Worm (Caenorhabditis elegans) whole organism, L1 larva: Measurements from ENCODE around the gene B0035.21.
A peak's percentile ranks its signal among the peaks of the same experiment; 100 is the strongest.

Experiments
- C34B4.2 ChIP-seq: sonication (generic microtip); optimal IDR thresholded peaks from 2 replicates; lab custom pipeline; 2017; ENCODE audit warnings: mild to moderate bottlenecking, missing genetic modification characterization, missing compliant biosample characterization
- F16B12.6 ChIP-seq: fragments of 150-350 bp; optimal IDR thresholded peaks from 2 replicates; lab custom pipeline; 2014; ENCODE audit warnings: missing biosample characterization, missing genetic modification characterization
- Y116A8C.19 ChIP-seq: sonication (generic microtip); optimal IDR thresholded peaks from 2 replicates; lab custom pipeline; 2016; ENCODE audit warnings: missing compliant biosample characterization, missing genetic modification characterization, borderline replicate concordance
- aha-1 ChIP-seq: fragments of 150-350 bp; optimal IDR thresholded peaks from 2 replicates; lab custom pipeline; 2014; ENCODE audit warnings: missing biosample characterization, missing genetic modification characterization
- alr-1 ChIP-seq: fragments of 200-800 bp; sonication (Bioruptor generic); optimal IDR thresholded peaks from 2 replicates; lab custom pipeline; 2018; ENCODE audit warnings: borderline replicate concordance, mild to moderate bottlenecking, missing genetic modification characterization, missing compliant biosample characterization
- aly-2 ChIP-seq: fragments of 150-350 bp; optimal IDR thresholded peaks from 2 replicates; lab custom pipeline; 2014; ENCODE audit warnings: missing biosample characterization, missing genetic modification characterization
- ceh-63 ChIP-seq: fragments of 200-800 bp; sonication (Bioruptor generic); optimal IDR thresholded peaks from 2 replicates; lab custom pipeline; 2018; ENCODE audit warnings: mild to moderate bottlenecking, missing genetic modification characterization, missing compliant biosample characterization
- ceh-8 ChIP-seq: fragments of 200-800 bp; sonication (Bioruptor generic); optimal IDR thresholded peaks from 2 replicates; lab custom pipeline; 2018; ENCODE audit warnings: mild to moderate bottlenecking, missing genetic modification characterization, moderate library complexity, missing compliant biosample characterization
- ceh-82 ChIP-seq, 3 experiments: fragments of 150-350 bp in 1 of 3; sonication (generic microtip) in 2 of 3; optimal IDR thresholded peaks; 2 replicates each; lab custom pipeline; 2014 to 2017; ENCODE audit warnings: missing biosample characterization in 3 of 3, missing genetic modification characterization in 3 of 3
- ceh-90 ChIP-seq: sonication (generic microtip); optimal IDR thresholded peaks from 2 replicates; lab custom pipeline; 2016; ENCODE audit warnings: missing genetic modification characterization, missing compliant biosample characterization
- ces-1 ChIP-seq: fragments of 150-350 bp; optimal IDR thresholded peaks from 2 replicates; lab custom pipeline; 2014; ENCODE audit warnings: missing biosample characterization, missing genetic modification reagents, missing genetic modification characterization
- dsc-1 ChIP-seq: sonication (generic microtip); optimal IDR thresholded peaks from 2 replicates; lab custom pipeline; 2016; ENCODE audit warnings: mild to moderate bottlenecking, missing genetic modification characterization, missing compliant biosample characterization
- efl-1 ChIP-seq, 4 experiments: fragments of 150-350 bp; optimal IDR thresholded peaks in 3 of 4; peaks in 1 of 4; 1 replicate in 1 of 4; 2 replicates in 3 of 4; lab custom pipeline; 2014; ENCODE audit warnings: missing biosample characterization in 2 of 4, missing genetic modification characterization in 2 of 4, missing genetic modification reagents in 2 of 4
- efl-3 ChIP-seq: fragments of 200-800 bp; sonication (Bioruptor generic); optimal IDR thresholded peaks from 2 replicates; lab custom pipeline; 2018; ENCODE audit warnings: mild to moderate bottlenecking, missing genetic modification characterization, missing compliant biosample characterization
- egl-13 ChIP-seq: sonication (generic microtip); optimal IDR thresholded peaks from 2 replicates; lab custom pipeline; 2016; ENCODE audit warnings: missing genotype, missing genetic modification reagents, missing genetic modification characterization, missing compliant biosample characterization
- egl-27 ChIP-seq, 2 experiments: fragments of 150-350 bp in 1 of 2; sonication (generic microtip); optimal IDR thresholded peaks; 3 replicates each; lab custom pipeline; 2017 to 2018; ENCODE audit warnings: missing biosample characterization in 2 of 2, missing genetic modification characterization in 2 of 2, missing genetic modification reagents in 2 of 2
- elt-2 ChIP-seq: sonication (generic microtip); optimal IDR thresholded peaks from 2 replicates; lab custom pipeline; 2016; ENCODE audit warnings: missing genetic modification characterization, mild to moderate bottlenecking, inconsistent platforms, missing compliant biosample characterization, missing genetic modification reagents
- elt-3 ChIP-seq, 6 experiments: fragments of 150-350 bp in 1 of 6; sonication (generic microtip); optimal IDR thresholded peaks; 2 replicates each; lab custom pipeline; 2017 to 2018; ENCODE audit warnings: missing biosample characterization in 6 of 6, missing genetic modification characterization in 6 of 6, inconsistent platforms in 1 of 6
- ets-5 ChIP-seq: fragments of 200-800 bp; sonication (Bioruptor generic); IDR thresholded peaks from 2 replicates; pipeline ENCODE4 v1.3.6; 2022; ENCODE audit warnings: missing genetic modification characterization, missing compliant biosample characterization
- grh-1 ChIP-seq: fragments of 200-800 bp; sonication (Bioruptor generic); IDR thresholded peaks from 2 replicates; pipeline ENCODE4 v1.3.6; 2022; ENCODE audit warnings: missing genetic modification reagents, missing genetic modification characterization, missing compliant biosample characterization
- hlh-4 ChIP-seq: sonication (generic microtip); optimal IDR thresholded peaks from 2 replicates; lab custom pipeline; 2016; ENCODE audit warnings: mild to moderate bottlenecking, missing genetic modification characterization, missing compliant biosample characterization
- hpl-2 ChIP-seq: fragments of 150-350 bp; optimal IDR thresholded peaks from 2 replicates; lab custom pipeline; 2014; ENCODE audit warnings: missing biosample characterization, missing genetic modification reagents, missing genetic modification characterization
- irx-1 ChIP-seq: sonication (generic microtip); optimal IDR thresholded peaks from 2 replicates; lab custom pipeline; 2016; ENCODE audit warnings: missing genetic modification characterization, missing compliant biosample characterization
- isw-1 ChIP-seq: fragments of 200-800 bp; sonication (Bioruptor generic); IDR thresholded peaks from 2 replicates; pipeline ENCODE4 v1.3.6; 2022; ENCODE audit warnings: missing genetic modification characterization, missing compliant biosample characterization
- lin-15B ChIP-seq: fragments of 150-350 bp; sonication (generic microtip); optimal IDR thresholded peaks from 3 replicates; lab custom pipeline; 2014; ENCODE audit warnings: missing biosample characterization, missing genetic modification characterization
- lin-39 ChIP-seq: fragments of 150-350 bp; optimal IDR thresholded peaks from 2 replicates; lab custom pipeline; 2014; ENCODE audit warnings: missing biosample characterization, missing genetic modification reagents, missing genetic modification characterization
- mab-9 ChIP-seq: fragments of 200-800 bp; sonication (Bioruptor generic); IDR thresholded peaks from 2 replicates; pipeline ENCODE4 v1.3.6; 2022; ENCODE audit warnings: missing genetic modification reagents, missing genetic modification characterization, missing compliant biosample characterization
- mef-2 ChIP-seq: fragments of 150-350 bp; optimal IDR thresholded peaks from 2 replicates; lab custom pipeline; 2014; ENCODE audit warnings: missing biosample characterization, missing genetic modification characterization
- mep-1 ChIP-seq: fragments of 150-350 bp; optimal IDR thresholded peaks from 2 replicates; lab custom pipeline; 2014; ENCODE audit warnings: missing biosample characterization, missing genetic modification characterization
- nhr-11 ChIP-seq: fragments of 150-350 bp; optimal IDR thresholded peaks from 2 replicates; lab custom pipeline; 2014; ENCODE audit warnings: missing biosample characterization, missing genetic modification characterization
- nhr-19 ChIP-seq: fragments of 200-800 bp; sonication (Bioruptor generic); conservative IDR thresholded peaks from 2 replicates; pipeline ENCODE4 v1.3.6; 2022; ENCODE audit warnings: missing genetic modification characterization, missing compliant biosample characterization
- nhr-20 ChIP-seq: sonication (generic microtip); optimal IDR thresholded peaks from 2 replicates; lab custom pipeline; 2016; ENCODE audit warnings: mild to moderate bottlenecking, missing genetic modification characterization, missing compliant biosample characterization
- nhr-71 ChIP-seq: sonication (generic microtip); optimal IDR thresholded peaks from 2 replicates; lab custom pipeline; 2016; ENCODE audit warnings: mild to moderate bottlenecking, missing genetic modification characterization, moderate library complexity, missing compliant biosample characterization
- nhr-77 ChIP-seq: fragments of 150-350 bp; optimal IDR thresholded peaks from 2 replicates; lab custom pipeline; 2014; ENCODE audit warnings: missing biosample characterization, missing genetic modification characterization
- nhr-84 ChIP-seq: sonication (generic microtip); optimal IDR thresholded peaks from 2 replicates; lab custom pipeline; 2017; ENCODE audit warnings: missing biosample characterization, missing genetic modification characterization
- nhr-85 ChIP-seq: sonication (generic microtip); peaks from one replicate; lab custom pipeline; 2016; ENCODE audit warnings: missing genetic modification characterization, inconsistent platforms, missing compliant biosample characterization
- nhr-90 ChIP-seq: sonication (generic microtip); optimal IDR thresholded peaks from 2 replicates; lab custom pipeline; 2016; ENCODE audit warnings: mild to moderate bottlenecking, missing genetic modification characterization, missing compliant biosample characterization; ENCODE audit not compliant: poor library complexity
- pag-3 ChIP-seq: sonication (generic microtip); optimal IDR thresholded peaks from 2 replicates; lab custom pipeline; 2017; ENCODE audit warnings: missing genetic modification characterization, mild to moderate bottlenecking, missing compliant biosample characterization, antibody characterized with exemption, borderline replicate concordance; ENCODE audit not compliant: insufficient read depth
- pax-3 ChIP-seq: fragments of 200-800 bp; sonication (Bioruptor generic); optimal IDR thresholded peaks from 2 replicates; lab custom pipeline; 2018; ENCODE audit warnings: mild to moderate bottlenecking, missing genetic modification characterization, moderate library complexity, missing compliant biosample characterization
- skn-1 ChIP-seq: fragments of 150-350 bp; optimal IDR thresholded peaks from 2 replicates; lab custom pipeline; 2014; ENCODE audit warnings: missing biosample characterization, missing genetic modification characterization
- snu-23 ChIP-seq: sonication (generic microtip); optimal IDR thresholded peaks from 2 replicates; lab custom pipeline; 2016; ENCODE audit warnings: missing genetic modification characterization, missing compliant biosample characterization
- sox-4 ChIP-seq: sonication (generic microtip); optimal IDR thresholded peaks from 2 replicates; lab custom pipeline; 2016; ENCODE audit warnings: missing genetic modification characterization, missing compliant biosample characterization
- sptf-1 ChIP-seq: fragments of 150-350 bp; optimal IDR thresholded peaks from 2 replicates; lab custom pipeline; 2014; ENCODE audit warnings: missing biosample characterization, missing genetic modification characterization
- tlp-1 ChIP-seq: fragments of 150-350 bp; optimal IDR thresholded peaks from 2 replicates; lab custom pipeline; 2014; ENCODE audit warnings: missing biosample characterization, missing genetic modification characterization
- unc-130 ChIP-seq: fragments of 150-350 bp; optimal IDR thresholded peaks from 2 replicates; lab custom pipeline; 2017; ENCODE audit warnings: missing biosample characterization, missing genetic modification characterization, inconsistent platforms
- unc-86 ChIP-seq: sonication (generic microtip); optimal IDR thresholded peaks from 2 replicates; lab custom pipeline; 2016; ENCODE audit warnings: missing genetic modification characterization, missing compliant biosample characterization
- unc-98 ChIP-seq: fragments of 200-800 bp; sonication (Bioruptor generic); IDR thresholded peaks from 2 replicates; pipeline ENCODE4 v1.3.6; 2022; ENCODE audit warnings: missing genetic modification characterization, missing compliant biosample characterization
- xbp-1 ChIP-seq: sonication (generic microtip); optimal IDR thresholded peaks from 2 replicates; lab custom pipeline; 2016; ENCODE audit warnings: missing genetic modification characterization, missing compliant biosample characterization
- ztf-11 ChIP-seq, 2 experiments: sonication (generic microtip); optimal IDR thresholded peaks; 2 replicates each; lab custom pipeline; 2016 to 2017; ENCODE audit warnings: missing genetic modification characterization in 2 of 2, missing biosample characterization in 1 of 2, missing compliant biosample characterization in 1 of 2
- ztf-4 ChIP-seq: fragments of 150-350 bp; optimal IDR thresholded peaks from 2 replicates; lab custom pipeline; 2014; ENCODE audit warnings: missing biosample characterization, missing genetic modification characterization

Gene B0035.21

ce11 chrIV:11298154-11299086, 28.6 kb upstream of the B0035.21 start, which contains the start of the genes B0035.15 and dnj-1:
Gene B0035.15 (minus strand): TSS chrIV:11298252.
Gene dnj-1 (plus strand): TSS chrIV:11299036.
- TF ChIP-seq snu-23 (GFP tag; lab: Kevin White, UChicago) (peak; percentile 30), F16B12.6 (tag; lab: Kevin White, UChicago) (no peak), ztf-11 (tag; optimal IDR thresholded peaks at IDR 0.05; lab: Kevin White, UChicago) (no peak), skn-1 (tag; lab: Kevin White, UChicago) (no peak), efl-1 (optimal IDR thresholded peaks at IDR 0.05; lab: Kevin White, UChicago) (peak; percentile 17 to 30), efl-1 (GFP tag; optimal IDR thresholded peaks at IDR 0.05 in 1 of 2; lab: Kevin White, UChicago) (peak; percentile 35 to 47), nhr-77 (no peak), unc-98 (GFP tag; lab: Robert Waterston, UW) (no peak), ceh-8 (no peak), egl-27 (tag; optimal IDR thresholded peaks at IDR 0.05; lab: Kevin White, UChicago) (no peak), ceh-82 (tag; optimal IDR thresholded peaks at IDR 0.05; lab: Kevin White, UChicago) (peak in 2 of 3 experiments; percentile 19 to 39), hpl-2 (GFP tag; lab: Kevin White, UChicago) (no peak), nhr-71 (tag; lab: Kevin White, UChicago) (peak; percentile 50), nhr-90 (tag; lab: Kevin White, UChicago) (peak; percentile 17), ces-1 (no peak), ztf-4 (no peak), dsc-1 (peak; percentile 60), mef-2 (no peak), aly-2 (tag; lab: Kevin White, UChicago) (no peak), alr-1 (tag; lab: Kevin White, UChicago) (no peak), efl-3 (GFP tag; lab: Kevin White, UChicago) (no peak), irx-1 (tag; lab: Kevin White, UChicago) (no peak), elt-3 (tag; optimal IDR thresholded peaks at IDR 0.05; lab: Kevin White, UChicago) (no peak), aha-1 (tag; lab: Kevin White, UChicago) (no peak), unc-130 (tag; lab: Kevin White, UChicago) (peak; percentile 16), nhr-19 (GFP tag; lab: Robert Waterston, UW) (no peak), lin-39 (tag; lab: Kevin White, UChicago) (no peak), tlp-1 (tag; lab: Kevin White, UChicago) (no peak), mab-9 (GFP tag; lab: Robert Waterston, UW) (no peak), sox-4 (tag; lab: Kevin White, UChicago) (no peak), ceh-63 (GFP tag; lab: Kevin White, UChicago) (no peak), grh-1 (GFP tag; lab: Robert Waterston, UW) (no peak), unc-86 (tag; lab: Kevin White, UChicago) (no peak), elt-2 (tag; lab: Kevin White, UChicago) (no peak), ets-5 (no peak), nhr-85 (tag; lab: Kevin White, UChicago) (no peak), nhr-11 (tag; lab: Kevin White, UChicago) (no peak), hlh-4 (tag; lab: Kevin White, UChicago) (no peak), lin-15B (tag; lab: Kevin White, UChicago) (peak; percentile 26), nhr-84 (tag; lab: Kevin White, UChicago) (no peak), pag-3 (no peak), nhr-20 (tag; lab: Kevin White, UChicago) (no peak), C34B4.2 (tag; lab: Kevin White, UChicago) (no peak), Y116A8C.19 (tag; lab: Kevin White, UChicago) (no peak), egl-13 (tag; lab: Kevin White, UChicago) (no peak), xbp-1 (tag; lab: Kevin White, UChicago) (peak; percentile 61), mep-1 (tag; lab: Kevin White, UChicago) (peak; percentile 37), pax-3 (tag; lab: Kevin White, UChicago) (no peak), isw-1 (GFP tag; lab: Robert Waterston, UW) (no peak), sptf-1 (tag; lab: Kevin White, UChicago) (no peak), ceh-90 (tag; lab: Kevin White, UChicago) (no peak)
